Worm (Caenorhabditis elegans): ENCODE results near the gene sri-7.
A peak's percentile ranks its signal among the peaks of the same experiment; 100 is the strongest.
"Not testable (repeated sequence)": the region's sequence is repeated elsewhere in the genome, so short reads cannot be mapped to it uniquely, and the experiment has no call there.

sri-7 gene

ce11 chrV:15399691-15400377, at the start of gene sri-7, which contains the start of gene T06E6.15:
sri-7 (plus strand) TSS chrV:15400327.
T06E6.15 (minus strand) TSS chrV:15399791.
- TF ChIP-seq R02D3.7 (tag; optimal IDR thresholded peaks at IDR 0.05), result no peak
- TF ChIP-seq fos-1 (tag; optimal IDR thresholded peaks at IDR 0.05), result peak; percentile 33

ce11 chrV:15350615-15351014, 49.5 kb upstream of the sri-7 start, which contains the start of gene clec-231:
clec-231 (minus strand) TSS chrV:15350715.
- no peak for TF ChIP-seq egl-27 (tag; optimal IDR thresholded peaks at IDR 0.05)

ce11 chrV:15352376-15352775, 47.8 kb upstream of the sri-7 start, which contains the start of gene srx-58:
srx-58 (plus strand) TSS chrV:15352676.
- no peak for TF ChIP-seq fos-1 (tag; optimal IDR thresholded peaks at IDR 0.05)

ce11 chrV:15354648-15355047, 45.5 kb upstream of the sri-7 start, which contains the start of gene C29F3.7:
C29F3.7 (plus strand) TSS chrV:15354901.
- peak; percentile 44 for TF ChIP-seq gmeb-1 (tag; optimal IDR thresholded peaks at IDR 0.05)
- peak; percentile 87 for TF ChIP-seq sma-9 (GFP tag; optimal IDR thresholded peaks at IDR 0.05)
- no peak for TF ChIP-seq sma-9 (tag; optimal IDR thresholded peaks at IDR 0.05)
- no peak for TF ChIP-seq nhr-25 (tag; optimal IDR thresholded peaks at IDR 0.05)
- peak; percentile 97 for TF ChIP-seq fos-1 (tag; optimal IDR thresholded peaks at IDR 0.05)
- TF ChIP-seq crh-2 (tag; optimal IDR thresholded peaks at IDR 0.05), result no peak

- not testable (repeated sequence) for TF ChIP-seq ztf-4, gmeb-1, C34F6.9 (tag; optimal IDR thresholded peaks at IDR 0.05)
Observed at ce11 chrV:15361412-15361811, 38.7 kb upstream of the sri-7 start, which contains the start of gene ech-1.1. ech-1.1 (minus strand) TSS chrV:15361512.

- TF ChIP-seq ztf-11 (tag; optimal IDR thresholded peaks at IDR 0.05) (no peak), lsy-2 (tag; optimal IDR thresholded peaks at IDR 0.05) (no peak), ztf-1 (GFP tag; conservative IDR thresholded peaks at IDR 0.05) (no peak), unc-55 (GFP tag; optimal IDR thresholded peaks at IDR 0.05) (no peak), unc-62 (GFP tag; optimal IDR thresholded peaks at IDR 0.05) (no peak), egl-27 (tag; optimal IDR thresholded peaks at IDR 0.05) (no peak), nhr-11 (tag; optimal IDR thresholded peaks at IDR 0.05) (no peak), sma-3 (GFP tag; optimal IDR thresholded peaks at IDR 0.05) (no peak), nhr-129 (tag; optimal IDR thresholded peaks at IDR 0.05) (no peak), nhr-23 (tag; optimal IDR thresholded peaks at IDR 0.05) (no peak), alr-1 (tag; optimal IDR thresholded peaks at IDR 0.05) (no peak)
Observed at ce11 chrV:15367770-15368169, 32.4 kb upstream of the sri-7 start.

ce11 chrV:15369707-15370106, 30.4 kb upstream of the sri-7 start, which contains the start of gene nhr-269:
nhr-269 (minus strand) TSS chrV:15369807.
- TF ChIP-seq elt-1 (tag; optimal IDR thresholded peaks at IDR 0.05) (no peak), nhr-77 (tag; optimal IDR thresholded peaks at IDR 0.05) (no peak), ZK546.5 (tag; optimal IDR thresholded peaks at IDR 0.05) (no peak), egl-27 (tag; optimal IDR thresholded peaks at IDR 0.05) (no peak), skn-1 (tag; optimal IDR thresholded peaks at IDR 0.05) (no peak), mdl-1 (tag; optimal IDR thresholded peaks at IDR 0.05) (no peak), R02D3.7 (tag; optimal IDR thresholded peaks at IDR 0.05) (no peak), nhr-25 (tag; optimal IDR thresholded peaks at IDR 0.05) (no peak), lin-13 (GFP tag; optimal IDR thresholded peaks at IDR 0.05) (no peak), ceh-16 (tag; optimal IDR thresholded peaks at IDR 0.05) (no peak), lsy-2 (tag; optimal IDR thresholded peaks at IDR 0.05) (no peak), nhr-129 (tag; optimal IDR thresholded peaks at IDR 0.05) (no peak), mbf-1 (tag; optimal IDR thresholded peaks at IDR 0.05) (no peak), nhr-6 (tag; optimal IDR thresholded peaks at IDR 0.05) (no peak), peb-1 (tag; optimal IDR thresholded peaks at IDR 0.05) (no peak)
